Fruit fly (Drosophila melanogaster): ENCODE results near the gene Saysd1.

DNA sequence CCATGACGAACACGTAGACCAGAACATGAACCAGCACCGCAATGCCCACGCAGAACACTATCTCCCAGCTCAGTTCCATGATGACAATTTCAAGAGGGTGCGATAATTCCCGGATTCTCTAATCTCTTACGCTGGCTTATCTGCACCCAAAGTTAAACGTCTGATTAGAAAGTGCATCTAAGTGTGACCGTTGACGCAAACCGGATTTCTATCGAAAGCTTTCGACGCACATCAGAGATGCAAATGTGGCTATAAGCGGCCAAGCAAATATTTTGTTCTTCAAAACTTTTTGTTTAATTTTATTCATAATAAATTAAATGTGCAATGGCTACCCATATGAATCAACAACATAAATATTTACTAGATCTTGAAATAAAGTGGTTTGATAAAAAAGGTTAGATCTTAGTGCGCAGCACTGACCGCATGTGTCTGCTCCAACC is 47.4 kb upstream of the Saysd1 start, which contains the start of the genes Kdsr and CG11858:
- TF ChIP-seq h (optimal IDR thresholded peaks at IDR 0.05) (no peak), psq (optimal IDR thresholded peaks at IDR 0.05) (no peak), Sin3A (optimal IDR thresholded peaks at IDR 0.05) (no peak), Myc (optimal IDR thresholded peaks at IDR 0.05) (no peak)

Measured in Kc167 (cell line).